Worm (Caenorhabditis elegans): ENCODE data around the gene srh-269.

DNA sequence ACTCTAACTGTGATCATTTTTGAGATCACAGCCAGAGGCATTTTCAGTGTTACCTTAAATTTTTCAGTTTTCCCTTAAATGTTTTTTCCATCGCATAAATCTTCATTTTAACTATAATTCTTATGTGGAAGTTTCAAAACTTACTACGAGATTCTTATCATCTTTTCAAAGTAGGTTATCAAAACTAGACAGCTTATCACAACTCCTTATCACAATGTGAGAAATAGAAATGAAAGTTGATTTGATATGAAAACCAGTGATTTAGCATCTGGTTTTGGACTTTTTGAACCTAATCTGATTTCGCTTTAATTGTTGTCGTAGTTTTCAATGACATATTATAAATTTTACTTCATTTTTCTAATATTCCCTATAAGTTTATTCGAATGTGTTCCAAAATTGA lies 44.1 kb upstream of the srh-269 start, which contains the start of gene mltn-11:
- no peak for TF ChIP-seq madf-6 (GFP tag; IDR thresholded peaks at IDR 0.05)
- no peak for TF ChIP-seq pha-4 (tag; optimal IDR thresholded peaks at IDR 0.05)
- TF ChIP-seq B0261.1 (tag; optimal IDR thresholded peaks at IDR 0.05), result no peak
- no peak for TF ChIP-seq snpc-3.4 (tag; optimal IDR thresholded peaks at IDR 0.05)
- TF ChIP-seq dox-1 (GFP tag; IDR thresholded peaks at IDR 0.05), result no peak
- no peak for TF ChIP-seq sea-2 (GFP tag; IDR thresholded peaks at IDR 0.05)
- TF ChIP-seq unc-62 (GFP tag; optimal IDR thresholded peaks at IDR 0.05), result no peak
- no peak for TF ChIP-seq attf-3 (GFP tag; conservative IDR thresholded peaks at IDR 0.05)
- no peak for TF ChIP-seq tbx-9 (tag; optimal IDR thresholded peaks at IDR 0.05; ENCODE audit: borderline replicate concordance)
- TF ChIP-seq lag-1 (GFP tag; IDR thresholded peaks at IDR 0.05), result no peak

All from whole organism, young adult.